Worm (Caenorhabditis elegans) whole organism, L4 larva: ENCODE data around the gene mog-5.

Experiments
- D1046.2 ChIP-seq: fragments of 200-800 bp; sonication (Bioruptor generic); IDR thresholded peaks from 2 replicates; pipeline ENCODE4 v1.3.6; 2022; ENCODE audit warnings: missing genetic modification characterization, missing compliant biosample characterization
- F37D6.2 ChIP-seq: sonication (generic microtip); optimal IDR thresholded peaks from 2 replicates; lab custom pipeline; 2016; ENCODE audit warnings: mild to moderate bottlenecking, missing genetic modification characterization, missing compliant biosample characterization
- T26A8.4 ChIP-seq: fragments of 200-800 bp; sonication (Bioruptor generic); IDR thresholded peaks from 2 replicates; pipeline ENCODE4 v1.3.6; 2022; ENCODE audit warnings: missing genetic modification characterization, missing compliant biosample characterization
- Y105C5A.15 ChIP-seq: fragments of 200-800 bp; sonication (Bioruptor generic); IDR thresholded peaks from 2 replicates; pipeline ENCODE4 v1.3.6; 2022; ENCODE audit warnings: missing genetic modification characterization, missing compliant biosample characterization
- Y5F2A.4 ChIP-seq: fragments of 200-800 bp; sonication (Bioruptor generic); optimal IDR thresholded peaks from 2 replicates; lab custom pipeline; 2018; ENCODE audit warnings: mild to moderate bottlenecking, missing genetic modification characterization, missing compliant biosample characterization
- aha-1 ChIP-seq: fragments of 150-350 bp; peaks from one replicate; lab custom pipeline; 2014; ENCODE audit warnings: missing biosample characterization, missing genetic modification characterization
- ama-1 ChIP-seq: fragments of 150-350 bp; optimal IDR thresholded peaks from 2 replicates; lab custom pipeline; 2014; ENCODE audit warnings: inconsistent platforms, mixed read lengths
- ceh-44 ChIP-seq: fragments of 200-800 bp; sonication (Bioruptor generic); IDR thresholded peaks from 2 replicates; pipeline ENCODE4 v1.3.6; 2022; ENCODE audit warnings: missing genetic modification reagents, missing genetic modification characterization, missing compliant biosample characterization
- ceh-62 ChIP-seq: sonication (generic microtip); optimal IDR thresholded peaks from 2 replicates; lab custom pipeline; 2017; ENCODE audit warnings: missing biosample characterization, missing genetic modification characterization
- ctbp-1 ChIP-seq: fragments of 200-800 bp; sonication (Bioruptor generic); IDR thresholded peaks from 2 replicates; pipeline ENCODE4 v1.3.6; 2022; ENCODE audit warnings: missing genetic modification reagents, missing genetic modification characterization, missing compliant biosample characterization
- daf-16 ChIP-seq, 3 experiments: sonication (generic microtip); optimal IDR thresholded peaks; 2 replicates each; lab custom pipeline; 2016 to 2017; ENCODE audit warnings: missing genetic modification characterization in 3 of 3, missing genetic modification reagents in 3 of 3, mild to moderate bottlenecking in 2 of 3, missing compliant biosample characterization in 2 of 3, missing biosample characterization in 1 of 3, moderate library complexity in 1 of 3
- daf-19 ChIP-seq: fragments of 200-800 bp; sonication (Bioruptor generic); conservative IDR thresholded peaks from 2 replicates; pipeline ENCODE4 v1.3.6; 2022; ENCODE audit warnings: missing genetic modification characterization, missing compliant biosample characterization
- dmd-6 ChIP-seq: fragments of 200-800 bp; sonication (Bioruptor generic); IDR thresholded peaks from 2 replicates; pipeline ENCODE4 v1.3.6; 2022; ENCODE audit warnings: missing genetic modification reagents, missing genetic modification characterization, missing compliant biosample characterization
- dmd-9 ChIP-seq: fragments of 200-800 bp; sonication (Bioruptor generic); IDR thresholded peaks from 2 replicates; pipeline ENCODE4 v1.3.6; 2022; ENCODE audit warnings: missing genetic modification reagents, missing genetic modification characterization, missing compliant biosample characterization
- dve-1 ChIP-seq: sonication (generic microtip); optimal IDR thresholded peaks from 2 replicates; lab custom pipeline; 2017; ENCODE audit warnings: antibody characterized with exemption, mild to moderate bottlenecking, missing genetic modification characterization, missing compliant biosample characterization; ENCODE audit not compliant: insufficient read depth
- egl-27 ChIP-seq: sonication (generic microtip); optimal IDR thresholded peaks from 3 replicates; lab custom pipeline; 2017; ENCODE audit warnings: missing biosample characterization, missing genetic modification reagents, missing genetic modification characterization
- egl-43 ChIP-seq: fragments of 200-800 bp; sonication (Bioruptor generic); IDR thresholded peaks from 2 replicates; pipeline ENCODE4 v1.3.6; 2022; ENCODE audit warnings: missing genetic modification reagents, missing genetic modification characterization, missing compliant biosample characterization
- fkh-10 ChIP-seq: fragments of 150-350 bp; optimal IDR thresholded peaks from 2 replicates; lab custom pipeline; 2014; ENCODE audit warnings: missing biosample characterization, missing genetic modification reagents, missing genetic modification characterization
- jun-1 ChIP-seq: fragments of 150-350 bp; optimal IDR thresholded peaks from 2 replicates; lab custom pipeline; 2014; ENCODE audit warnings: missing biosample characterization, missing genetic modification reagents, missing genetic modification characterization
- lin-1 ChIP-seq: fragments of 200-800 bp; sonication (Bioruptor generic); IDR thresholded peaks from 2 replicates; pipeline ENCODE4 v1.3.6; 2022; ENCODE audit warnings: missing genetic modification reagents, missing genetic modification characterization, missing compliant biosample characterization
- lin-13 ChIP-seq: fragments of 150-350 bp; optimal IDR thresholded peaks from 2 replicates; lab custom pipeline; 2014; ENCODE audit warnings: missing biosample characterization, missing genetic modification reagents, missing genetic modification characterization
- lin-15B ChIP-seq: fragments of 150-350 bp; sonication (generic microtip); optimal IDR thresholded peaks from 3 replicates; lab custom pipeline; 2014; ENCODE audit warnings: missing biosample characterization, missing genetic modification characterization
- lin-29 ChIP-seq: fragments of 200-800 bp; sonication (Bioruptor generic); IDR thresholded peaks from 2 replicates; pipeline ENCODE4 v1.3.6; 2022; ENCODE audit warnings: missing genetic modification reagents, missing genetic modification characterization, missing compliant biosample characterization
- lsy-2 ChIP-seq, 2 experiments: fragments of 150-350 bp in 1 of 2; sonication (generic microtip) in 1 of 2; optimal IDR thresholded peaks; 2 replicates each; lab custom pipeline; 2014 to 2017; ENCODE audit warnings: missing biosample characterization in 2 of 2, missing genetic modification characterization in 2 of 2
- mdt-29 ChIP-seq: fragments of 200-800 bp; sonication (Bioruptor generic); IDR thresholded peaks from 2 replicates; pipeline ENCODE4 v1.3.6; 2022; ENCODE audit warnings: missing genetic modification reagents, missing genetic modification characterization, missing compliant biosample characterization
- mxl-3 ChIP-seq: fragments of 200-800 bp; sonication (Bioruptor generic); optimal IDR thresholded peaks from 2 replicates; lab custom pipeline; 2018; ENCODE audit warnings: mild to moderate bottlenecking, missing genetic modification characterization, missing compliant biosample characterization
- nhr-111 ChIP-seq: fragments of 200-800 bp; sonication (Bioruptor generic); optimal IDR thresholded peaks from 2 replicates; lab custom pipeline; 2018; ENCODE audit warnings: mild to moderate bottlenecking, missing genetic modification characterization, missing compliant biosample characterization
- nhr-25 ChIP-seq: sonication (generic microtip); optimal IDR thresholded peaks from 2 replicates; lab custom pipeline; 2017; ENCODE audit warnings: missing genetic modification characterization, mild to moderate bottlenecking, missing compliant biosample characterization, antibody characterized with exemption, moderate library complexity, borderline replicate concordance; ENCODE audit not compliant: insufficient read depth
- nhr-6 ChIP-seq: fragments of 150-350 bp; optimal IDR thresholded peaks from 2 replicates; lab custom pipeline; 2014; ENCODE audit warnings: missing biosample characterization, missing genetic modification characterization
- nhr-76 ChIP-seq: fragments of 150-350 bp; optimal IDR thresholded peaks from 2 replicates; lab custom pipeline; 2014; ENCODE audit warnings: missing biosample characterization, missing genetic modification characterization
- nhr-77 ChIP-seq: fragments of 150-350 bp; optimal IDR thresholded peaks from 2 replicates; lab custom pipeline; 2014; ENCODE audit warnings: missing biosample characterization, missing genetic modification characterization
- set-16 ChIP-seq: fragments of 200-800 bp; sonication (Bioruptor generic); IDR thresholded peaks from 2 replicates; pipeline ENCODE4 v1.3.6; 2022; ENCODE audit warnings: missing genetic modification reagents, missing genetic modification characterization, missing compliant biosample characterization
- spr-1 ChIP-seq: sonication (generic microtip); optimal IDR thresholded peaks from 2 replicates; lab custom pipeline; 2016; ENCODE audit warnings: mild to moderate bottlenecking, missing genetic modification characterization, missing compliant biosample characterization
- unc-39 ChIP-seq: sonication (generic microtip); optimal IDR thresholded peaks from 2 replicates; lab custom pipeline; 2017; ENCODE audit warnings: missing biosample characterization, missing genetic modification characterization
- unc-62 ChIP-seq, 3 experiments: fragments of 150-350 bp in 1 of 3; sonication (generic microtip); optimal IDR thresholded peaks in 2 of 3; peaks in 1 of 3; 1 replicate in 1 of 3; 2 replicates in 2 of 3; lab custom pipeline; 2014 to 2017; ENCODE audit warnings: missing biosample characterization in 3 of 3, missing genetic modification characterization in 3 of 3, missing genetic modification reagents in 3 of 3, missing genotype in 1 of 3
- vab-7 ChIP-seq: fragments of 200-800 bp; sonication (Bioruptor generic); IDR thresholded peaks from 2 replicates; pipeline ENCODE4 v1.3.6; 2022; ENCODE audit warnings: missing genetic modification reagents, missing genetic modification characterization, missing compliant biosample characterization
- zip-11 ChIP-seq: fragments of 200-800 bp; sonication (Bioruptor generic); IDR thresholded peaks from 2 replicates; pipeline ENCODE4 v1.3.6; 2022; ENCODE audit warnings: missing genetic modification characterization, missing compliant biosample characterization
- ztf-11 ChIP-seq: fragments of 150-350 bp; optimal IDR thresholded peaks from 2 replicates; lab custom pipeline; 2014; ENCODE audit warnings: missing biosample characterization, missing genetic modification characterization

mog-5 gene

DNA sequence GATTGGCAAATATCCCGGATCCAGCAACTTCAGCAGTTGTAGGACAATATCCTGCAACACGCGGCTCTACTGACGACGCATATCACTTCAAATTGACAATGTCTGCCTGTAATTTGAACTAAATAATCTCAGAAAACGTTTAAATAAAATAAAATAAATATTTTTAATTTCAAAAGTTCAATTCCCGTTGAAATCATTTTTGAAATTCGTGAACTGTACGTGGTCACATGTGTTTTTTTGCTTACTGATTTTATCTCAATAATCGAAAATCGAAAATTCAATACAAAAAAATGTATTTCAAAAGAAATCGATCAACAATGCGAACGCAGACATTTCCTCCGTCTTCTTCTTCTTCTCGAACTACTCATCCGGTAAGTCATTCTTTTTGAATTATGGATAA is 38.2 kb downstream of the mog-5 start, which contains the start of gene F07F6.1:
Gene F07F6.1 (plus strand): TSS at position 301 of the 400 bp plus-strand sequence.
- TF ChIP-seq lin-15B (no peak), T26A8.4 (GFP tag; lab: Robert Waterston, UW) (no peak), Y105C5A.15 (GFP tag; lab: Robert Waterston, UW) (no peak), ceh-44 (GFP tag; lab: Robert Waterston, UW) (no peak)
- TF ChIP-seq, all 104 proteins: peak for 0

DNA sequence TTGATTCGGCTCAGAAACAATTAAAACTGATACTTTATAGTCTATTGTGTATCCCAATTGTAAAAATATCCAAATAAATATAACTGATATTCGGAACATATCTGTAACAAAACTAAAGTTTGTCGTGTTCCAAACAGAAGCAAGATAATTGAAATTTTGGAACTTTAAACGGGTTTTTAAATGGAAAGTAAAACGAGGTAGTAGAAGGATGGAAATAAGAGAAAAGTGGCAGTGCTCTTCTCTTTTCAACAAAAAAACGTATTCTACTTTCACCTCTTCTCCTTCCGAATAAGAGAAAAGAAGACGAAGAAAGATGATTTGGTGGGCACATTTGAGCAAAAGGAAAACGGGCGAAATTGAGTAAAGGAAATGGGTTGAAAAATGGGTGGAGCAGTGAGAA is 47.2 kb downstream of the mog-5 start, which contains the start of gene nmr-1:
Gene nmr-1 (minus strand): TSS at position 101 of the 400 bp plus-strand sequence.
- TF ChIP-seq egl-27 (tag; lab: Kevin White, UChicago) (no peak), ama-1 (lab: Kevin White, UChicago) (no peak), lin-13 (GFP tag; lab: Kevin White, UChicago) (no peak), aha-1 (tag; lab: Kevin White, UChicago) (no peak), ztf-11 (tag; lab: Kevin White, UChicago) (no peak), ceh-62 (tag; lab: Kevin White, UChicago) (no peak), nhr-6 (tag; lab: Kevin White, UChicago) (no peak)

DNA sequence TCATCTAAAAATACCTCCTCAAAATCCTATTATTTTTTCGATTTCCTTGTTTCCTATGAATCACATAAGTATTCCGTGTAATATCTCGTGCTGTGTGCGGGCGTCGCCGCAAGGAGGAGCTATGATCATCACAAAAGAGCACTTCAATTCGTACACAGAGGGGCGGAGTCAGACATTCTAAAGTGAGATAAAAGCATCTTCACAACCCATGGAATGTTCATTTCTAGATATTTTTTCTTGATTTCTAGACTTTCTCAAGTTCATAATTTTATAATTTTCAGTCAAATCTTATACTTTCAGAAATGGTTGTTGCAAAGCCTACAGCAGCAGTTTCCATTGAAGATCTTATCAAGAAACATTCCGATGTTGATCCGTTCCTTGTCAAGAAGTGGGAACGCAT is 48.0 kb downstream of the mog-5 start, which contains the start of gene cex-1:
Gene cex-1 (plus strand): TSS at position 301 of the 400 bp plus-strand sequence.
- no peak for TF ChIP-seq nhr-77 (tag; lab: Kevin White, UChicago)
- no peak for TF ChIP-seq lin-29 (GFP tag; lab: Robert Waterston, UW)
- no peak for TF ChIP-seq lin-1
- no peak for TF ChIP-seq dmd-9 (GFP tag; lab: Robert Waterston, UW)
- TF ChIP-seq unc-62 (GFP tag; optimal IDR thresholded peaks at IDR 0.05 in 1 of 2; lab: Kevin White, UChicago): no peak
- TF ChIP-seq unc-62 (tag; optimal IDR thresholded peaks at IDR 0.05; lab: Kevin White, UChicago): no peak
- TF ChIP-seq dve-1 (tag; lab: Kevin White, UChicago): no peak
- no peak for TF ChIP-seq zip-11
- no peak for TF ChIP-seq mxl-3 (GFP tag; lab: Kevin White, UChicago)
- no peak for TF ChIP-seq egl-43 (GFP tag; lab: Robert Waterston, UW)
- TF ChIP-seq D1046.2 (GFP tag; lab: Robert Waterston, UW): no peak
- TF ChIP-seq set-16 (GFP tag; lab: Robert Waterston, UW): no peak
- no peak for TF ChIP-seq daf-19
- no peak for TF ChIP-seq ama-1 (lab: Kevin White, UChicago)
- TF ChIP-seq F37D6.2 (tag; lab: Kevin White, UChicago): no peak
- TF ChIP-seq dmd-6: no peak
- no peak for TF ChIP-seq jun-1 (tag; lab: Kevin White, UChicago)

DNA sequence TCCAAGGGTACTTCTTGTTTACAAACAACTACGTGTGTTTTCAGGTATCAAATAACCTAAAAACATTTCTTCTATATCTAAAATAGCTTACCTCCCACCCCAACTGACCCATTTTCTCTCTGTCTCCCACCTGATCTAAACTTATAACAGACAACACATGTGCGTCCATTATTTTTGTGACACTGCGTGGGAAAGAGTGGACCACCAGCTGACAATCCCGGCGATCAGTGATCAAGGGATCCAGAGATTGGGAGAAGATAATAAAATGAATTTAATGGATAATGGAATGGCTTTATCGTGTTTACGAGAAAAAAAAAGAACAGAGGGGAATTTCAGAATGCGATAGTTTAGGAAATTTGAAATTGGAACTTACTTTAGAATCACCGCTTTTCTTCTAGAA is 49.9 kb downstream of the mog-5 start:
- TF ChIP-seq unc-39 (tag; lab: Kevin White, UChicago) (no peak), dmd-6 (no peak), vab-7 (GFP tag; lab: Robert Waterston, UW) (no peak), daf-16 (GFP tag; optimal IDR thresholded peaks at IDR 0.05; lab: Kevin White, UChicago) (peak in 1 of 2 experiments; percentile 87), daf-16 (tag; optimal IDR thresholded peaks at IDR 0.05; lab: Kevin White, UChicago) (no peak), nhr-111 (GFP tag; lab: Kevin White, UChicago) (no peak), fkh-10 (GFP tag; lab: Kevin White, UChicago) (no peak), egl-27 (tag; lab: Kevin White, UChicago) (no peak), lsy-2 (tag; optimal IDR thresholded peaks at IDR 0.05; lab: Kevin White, UChicago) (no peak), mdt-29 (no peak), spr-1 (no peak), nhr-76 (tag; lab: Kevin White, UChicago) (no peak), Y5F2A.4 (GFP tag; lab: Kevin White, UChicago) (no peak), mxl-3 (GFP tag; lab: Kevin White, UChicago) (peak; percentile 52), nhr-25 (no peak), ctbp-1 (GFP tag; lab: Robert Waterston, UW) (no peak)
